Worm (Caenorhabditis elegans) whole organism, L2 larva: ENCODE results near the gene scl-7.

Experiments
- R02D3.7 ChIP-seq: fragments of 150-350 bp; optimal IDR thresholded peaks from 2 replicates; lab custom pipeline; 2014; ENCODE audit warnings: missing biosample characterization, missing genetic modification characterization
- ama-1 ChIP-seq: fragments of 150-350 bp; optimal IDR thresholded peaks from 2 replicates; lab custom pipeline; 2018; ENCODE audit warnings: inconsistent platforms
- lin-11 ChIP-seq: fragments of 150-350 bp; sonication (generic microtip); optimal IDR thresholded peaks from 2 replicates; lab custom pipeline; 2014; ENCODE audit warnings: missing biosample characterization, missing genetic modification characterization, inconsistent platforms, mixed read lengths
- lin-39 ChIP-seq: fragments of 150-350 bp; optimal IDR thresholded peaks from 2 replicates; lab custom pipeline; 2014; ENCODE audit warnings: missing biosample characterization, missing genetic modification reagents, missing genetic modification characterization
- mdl-1 ChIP-seq, 2 experiments: fragments of 150-350 bp in 1 of 2; sonication (generic microtip) in 1 of 2; optimal IDR thresholded peaks; 2 replicates each; lab custom pipeline; 2017; ENCODE audit warnings: missing biosample characterization in 2 of 2, missing genetic modification characterization in 2 of 2
- sem-4 ChIP-seq: fragments of 150-350 bp; optimal IDR thresholded peaks from 2 replicates; lab custom pipeline; 2014; ENCODE audit warnings: missing biosample characterization, missing genetic modification reagents, missing genetic modification characterization
- snpc-4 ChIP-seq: fragments of 150-350 bp; optimal IDR thresholded peaks from 2 replicates; lab custom pipeline; 2014; ENCODE audit warnings: missing biosample characterization, missing genetic modification characterization

- TF ChIP-seq R02D3.7 (tag; lab: Kevin White, UChicago): no peak
- no peak for TF ChIP-seq lin-11 (tag; lab: Kevin White, UChicago)
- no peak for TF ChIP-seq ama-1 (lab: Kevin White, UChicago)
- TF ChIP-seq sem-4 (tag; lab: Kevin White, UChicago): no peak
- no peak for TF ChIP-seq lin-39 (tag; lab: Kevin White, UChicago)
- TF ChIP-seq mdl-1 (tag; optimal IDR thresholded peaks at IDR 0.05; lab: Kevin White, UChicago): no peak
- no peak for TF ChIP-seq snpc-4
Measured at ce11 chrIV:13066044-13066443, 4.2 kb upstream of the scl-7 start.
